Fruit fly (Drosophila melanogaster) whole organism, prepupa: Measurements from ENCODE around the gene lsn.
A peak's percentile ranks its signal among the peaks of the same experiment; 100 is the strongest.

Experiments
- Blimp-1 ChIP-seq: fragments of 200-800 bp; sonication (Bioruptor generic); optimal IDR thresholded peaks from 3 replicates; lab custom pipeline; 2017; ENCODE audit warnings: missing biosample characterization, missing genetic modification characterization, mild to moderate bottlenecking, moderate library complexity, missing genetic modification reagents
- CG10669 ChIP-seq: fragments of 200-800 bp; sonication (Bioruptor generic); optimal IDR thresholded peaks from 3 replicates; lab custom pipeline; 2018; ENCODE audit warnings: missing biosample characterization, mild to moderate bottlenecking, missing genetic modification characterization, moderate library complexity
- CG11294 ChIP-seq: fragments of 200-800 bp; sonication (Bioruptor generic); IDR thresholded peaks from 2 replicates; pipeline ENCODE4 v1.3.6; 2022; ENCODE audit warnings: missing biosample characterization, missing genetic modification characterization
- CG11902 ChIP-seq: fragments of 200-800 bp; sonication (Bioruptor generic); optimal IDR thresholded peaks from 3 replicates; lab custom pipeline; 2016; ENCODE audit warnings: missing biosample characterization, missing genetic modification characterization
- CG15336 ChIP-seq: fragments of 200-800 bp; sonication (Bioruptor generic); IDR thresholded peaks from 2 replicates; pipeline ENCODE4 v1.3.6; 2022; ENCODE audit warnings: missing biosample characterization, missing genetic modification characterization
- CG1621 ChIP-seq: fragments of 200-800 bp; sonication (Bioruptor generic); optimal IDR thresholded peaks from 3 replicates; lab custom pipeline; 2018; ENCODE audit warnings: missing biosample characterization, mild to moderate bottlenecking, missing genetic modification characterization
- CG16779 ChIP-seq: fragments of 200-800 bp; sonication (Bioruptor generic); optimal IDR thresholded peaks from 3 replicates; lab custom pipeline; 2017; ENCODE audit warnings: missing biosample characterization, mild to moderate bottlenecking, missing genetic modification characterization
- CG3032 ChIP-seq: fragments of 200-800 bp; optimal IDR thresholded peaks from 2 replicates; lab custom pipeline; 2019; ENCODE audit warnings: missing biosample characterization, mild to moderate bottlenecking, missing genetic modification characterization, moderate library complexity
- CG31627 ChIP-seq: fragments of 200-800 bp; sonication (Bioruptor generic); optimal IDR thresholded peaks from 3 replicates; lab custom pipeline; 2016; ENCODE audit warnings: missing biosample characterization, missing genetic modification characterization
- CG32006 ChIP-seq: fragments of 200-800 bp; sonication (Bioruptor generic); optimal IDR thresholded peaks from 3 replicates; lab custom pipeline; 2017; ENCODE audit warnings: missing biosample characterization, mild to moderate bottlenecking, missing genetic modification characterization
- CG34406 ChIP-seq: fragments of 200-800 bp; sonication (Bioruptor generic); optimal IDR thresholded peaks from 3 replicates; lab custom pipeline; 2016; ENCODE audit warnings: missing biosample characterization, missing genetic modification characterization
- CG4318 ChIP-seq: fragments of 200-800 bp; sonication (Bioruptor generic); optimal IDR thresholded peaks from 3 replicates; lab custom pipeline; 2017; ENCODE audit warnings: missing biosample characterization, mild to moderate bottlenecking, missing genetic modification characterization
- CG6163 ChIP-seq: fragments of 200-800 bp; sonication (Bioruptor generic); IDR thresholded peaks from 3 replicates; pipeline ENCODE4 v1.3.6; 2022; ENCODE audit warnings: missing biosample characterization, missing genetic modification characterization
- CG6276 ChIP-seq: fragments of 200-800 bp; sonication (Bioruptor generic); optimal IDR thresholded peaks from 2 replicates; lab custom pipeline; 2017; ENCODE audit warnings: missing biosample characterization, mild to moderate bottlenecking, missing genetic modification characterization
- CG6792 ChIP-seq: fragments of 200-800 bp; sonication (Bioruptor generic); optimal IDR thresholded peaks from 3 replicates; lab custom pipeline; 2016; ENCODE audit warnings: missing biosample characterization, missing genetic modification characterization
- CG6808 ChIP-seq: fragments of 200-800 bp; sonication (Bioruptor generic); optimal IDR thresholded peaks from 3 replicates; lab custom pipeline; 2017; ENCODE audit warnings: missing biosample characterization, missing genetic modification characterization, mild to moderate bottlenecking, moderate library complexity, missing genetic modification reagents
- CG6854 ChIP-seq: fragments of 200-800 bp; sonication (Bioruptor generic); optimal IDR thresholded peaks from 2 replicates; lab custom pipeline; 2017; ENCODE audit warnings: missing biosample characterization, mild to moderate bottlenecking, missing genetic modification characterization
- CG7368 ChIP-seq: fragments of 200-800 bp; sonication (Bioruptor generic); optimal IDR thresholded peaks from 3 replicates; lab custom pipeline; 2016; ENCODE audit warnings: missing biosample characterization, missing genetic modification characterization
- CG8119 ChIP-seq: fragments of 200-800 bp; sonication (Bioruptor generic); IDR thresholded peaks from 3 replicates; pipeline ENCODE4 v1.3.6; 2022; ENCODE audit warnings: missing biosample characterization, missing genetic modification characterization
- CG8319 ChIP-seq: fragments of 200-800 bp; sonication (Bioruptor generic); optimal IDR thresholded peaks from 3 replicates; lab custom pipeline; 2016; ENCODE audit warnings: missing biosample characterization, missing genetic modification characterization
- CG8632 ChIP-seq: fragments of 200-800 bp; sonication (Bioruptor generic); optimal IDR thresholded peaks from 3 replicates; lab custom pipeline; 2016; ENCODE audit warnings: missing biosample characterization, missing genetic modification characterization
- Eip78C ChIP-seq: fragments of 200-800 bp; sonication (Bioruptor generic); peaks from one replicate; lab custom pipeline; 2016; ENCODE audit warnings: missing biosample characterization, missing genetic modification characterization
- Eip93F ChIP-seq: fragments of 200-800 bp; sonication (Bioruptor generic); optimal IDR thresholded peaks from 2 replicates; lab custom pipeline; 2016; ENCODE audit warnings: missing biosample characterization, mild to moderate bottlenecking, missing genetic modification characterization
- Ets21C ChIP-seq: fragments of 200-800 bp; sonication (Bioruptor generic); optimal IDR thresholded peaks from 3 replicates; lab custom pipeline; 2016; ENCODE audit warnings: missing biosample characterization, missing genetic modification characterization
- Ets96B ChIP-seq: fragments of 200-800 bp; optimal IDR thresholded peaks from 2 replicates; lab custom pipeline; 2019; ENCODE audit warnings: missing biosample characterization, mild to moderate bottlenecking, missing genetic modification characterization, moderate library complexity
- Gug ChIP-seq: fragments of 200-800 bp; sonication (Bioruptor generic); IDR thresholded peaks from 2 replicates; pipeline ENCODE4 v1.3.6; 2022; ENCODE audit warnings: missing biosample characterization, missing genetic modification characterization
- Hr39 ChIP-seq: fragments of 200-800 bp; sonication (Bioruptor generic); optimal IDR thresholded peaks from 2 replicates; lab custom pipeline; 2016; ENCODE audit warnings: missing biosample characterization, missing genetic modification characterization
- Hr4 ChIP-seq: fragments of 200-800 bp; sonication (Bioruptor generic); optimal IDR thresholded peaks from 3 replicates; lab custom pipeline; 2016; ENCODE audit warnings: missing biosample characterization, missing genetic modification characterization
- Lpt ChIP-seq: fragments of 200-800 bp; sonication (Bioruptor generic); optimal IDR thresholded peaks from 3 replicates; lab custom pipeline; 2016; ENCODE audit warnings: missing biosample characterization, missing genetic modification characterization
- Met ChIP-seq: fragments of 200-800 bp; sonication (Bioruptor generic); optimal IDR thresholded peaks from 3 replicates; lab custom pipeline; 2016; ENCODE audit warnings: missing biosample characterization, missing genetic modification characterization
- OdsH ChIP-seq: fragments of 200-800 bp; sonication (Bioruptor generic); optimal IDR thresholded peaks from 3 replicates; lab custom pipeline; 2016; ENCODE audit warnings: missing biosample characterization, missing genetic modification characterization
- Sox102F ChIP-seq: fragments of 200-800 bp; sonication (Bioruptor generic); optimal IDR thresholded peaks from 2 replicates; lab custom pipeline; 2016; ENCODE audit warnings: missing biosample characterization, mild to moderate bottlenecking, missing genetic modification characterization
- achi ChIP-seq: fragments of 200-800 bp; sonication (Bioruptor generic); optimal IDR thresholded peaks from 3 replicates; lab custom pipeline; 2016; ENCODE audit warnings: missing biosample characterization, missing genetic modification characterization
- cyc ChIP-seq: fragments of 200-800 bp; sonication (Bioruptor generic); optimal IDR thresholded peaks from 3 replicates; lab custom pipeline; 2016; ENCODE audit warnings: missing biosample characterization, missing genetic modification characterization
- dac ChIP-seq: fragments of 200-800 bp; sonication (Bioruptor generic); optimal IDR thresholded peaks from 2 replicates; lab custom pipeline; 2017; ENCODE audit warnings: missing biosample characterization, mild to moderate bottlenecking, missing genetic modification characterization
- eg ChIP-seq: fragments of 200-800 bp; sonication (Bioruptor generic); IDR thresholded peaks from 3 replicates; pipeline ENCODE4 v1.3.6; 2022; ENCODE audit warnings: missing biosample characterization, missing genetic modification characterization
- esn ChIP-seq: fragments of 200-800 bp; sonication (Bioruptor generic); optimal IDR thresholded peaks from 2 replicates; lab custom pipeline; 2016; ENCODE audit warnings: missing biosample characterization, mild to moderate bottlenecking, missing genetic modification characterization, moderate library complexity
- fd59A ChIP-seq: fragments of 200-800 bp; sonication (Bioruptor generic); optimal IDR thresholded peaks from 2 replicates; lab custom pipeline; 2017; ENCODE audit warnings: missing biosample characterization, mild to moderate bottlenecking, missing genetic modification characterization, missing genetic modification reagents
- fd85E ChIP-seq: fragments of 200-800 bp; sonication (Bioruptor generic); optimal IDR thresholded peaks from 3 replicates; lab custom pipeline; 2016; ENCODE audit warnings: missing biosample characterization, missing genetic modification characterization
- fkh ChIP-seq: fragments of 200-800 bp; sonication (Bioruptor generic); optimal IDR thresholded peaks from 3 replicates; lab custom pipeline; 2017; ENCODE audit warnings: missing biosample characterization, mild to moderate bottlenecking, missing genetic modification characterization, moderate library complexity
- net ChIP-seq: fragments of 200-800 bp; sonication (Bioruptor generic); optimal IDR thresholded peaks from 3 replicates; lab custom pipeline; 2016; ENCODE audit warnings: missing biosample characterization, missing genetic modification characterization
- salr ChIP-seq, 2 experiments: fragments of 200-800 bp; sonication (Bioruptor generic); optimal IDR thresholded peaks; 3 replicates each; lab custom pipeline; 2016 to 2018; ENCODE audit warnings: missing biosample characterization in 2 of 2, missing genetic modification characterization in 2 of 2, mild to moderate bottlenecking in 1 of 2
- spab ChIP-seq: fragments of 200-800 bp; sonication (Bioruptor generic); optimal IDR thresholded peaks from 2 replicates; lab custom pipeline; 2017; ENCODE audit warnings: missing biosample characterization, mild to moderate bottlenecking, missing genetic modification characterization, missing genetic modification reagents
- ss ChIP-seq, 2 experiments: fragments of 200-800 bp; sonication (Bioruptor generic); optimal IDR thresholded peaks; 2 replicates in 1 of 2; 3 replicates in 1 of 2; lab custom pipeline; 2017 to 2018; ENCODE audit warnings: mild to moderate bottlenecking in 2 of 2, missing biosample characterization in 2 of 2, missing genetic modification characterization in 2 of 2, moderate library complexity in 1 of 2
- svp ChIP-seq: fragments of 200-800 bp; sonication (Bioruptor generic); peaks from one replicate; lab custom pipeline; 2016; ENCODE audit warnings: missing biosample characterization, missing genetic modification characterization
- topi ChIP-seq: fragments of 200-800 bp; sonication (Bioruptor generic); optimal IDR thresholded peaks from 3 replicates; lab custom pipeline; 2016; ENCODE audit warnings: missing biosample characterization, missing genetic modification characterization

The lsn gene

dm6 chr3R:21828040-21828526, 36.9 kb upstream of the lsn start (continued):
- TF ChIP-seq Blimp-1 (GFP tag; lab: Kevin White, UChicago) (no peak), cyc (GFP tag; lab: Kevin White, UChicago) (no peak), CG34406 (no peak), achi (no peak), CG6163 (GFP tag; lab: Robert Waterston, UW) (no peak; the same call in 2 of the 3 replicates), CG8632 (GFP tag; lab: Kevin White, UChicago) (no peak), CG32006 (GFP tag; lab: Kevin White, UChicago) (peak; percentile 16), CG10669 (GFP tag; lab: Kevin White, UChicago) (no peak), Sox102F (GFP tag; lab: Kevin White, UChicago) (peak; percentile 11), Hr4 (GFP tag; lab: Kevin White, UChicago) (peak; percentile 3), CG6276 (no peak), fd59A (GFP tag; lab: Kevin White, UChicago) (no peak), topi (GFP tag; lab: Kevin White, UChicago) (peak; percentile 35), Ets96B (tag; lab: Kevin White, UChicago) (no peak), CG6854 (GFP tag; lab: Kevin White, UChicago) (no peak), CG8119 (GFP tag; lab: Robert Waterston, UW) (no peak; the same call in 2 of the 3 replicates), CG4318 (no peak), CG6792 (no peak), salr (GFP tag; optimal IDR thresholded peaks at IDR 0.05; lab: Kevin White, UChicago) (no peak), CG7368 (GFP tag; lab: Kevin White, UChicago) (no peak), CG6808 (GFP tag; lab: Kevin White, UChicago) (no peak), fd85E (GFP tag; lab: Kevin White, UChicago) (no peak), dac (GFP tag; lab: Kevin White, UChicago) (no peak), ss (GFP tag; optimal IDR thresholded peaks at IDR 0.05; lab: Kevin White, UChicago) (no peak), CG11294 (GFP tag; lab: Robert Waterston, UW) (no peak)

dm6 chr3R:21828785-21829486, 36.0 kb upstream of the lsn start:
- TF ChIP-seq Eip78C (GFP tag; lab: Kevin White, UChicago) (peak; percentile 92), net (GFP tag; lab: Kevin White, UChicago) (peak; percentile 84), svp (GFP tag; lab: Kevin White, UChicago) (peak; percentile 50), CG10669 (GFP tag; lab: Kevin White, UChicago) (peak; percentile 65), CG34406 (peak; percentile 57), fd59A (GFP tag; lab: Kevin White, UChicago) (peak; percentile 69), CG6808 (GFP tag; lab: Kevin White, UChicago) (peak; percentile 77), fkh (GFP tag; lab: Kevin White, UChicago) (no peak), CG8319 (GFP tag; lab: Kevin White, UChicago) (peak; percentile 7), CG11902 (no peak), CG16779 (peak; percentile 52), CG6163 (GFP tag; lab: Robert Waterston, UW) (peak; percentile 82), CG4318 (peak; percentile 90), CG1621 (tag; lab: Kevin White, UChicago) (peak; percentile 60), dac (GFP tag; lab: Kevin White, UChicago) (peak; percentile 78), topi (GFP tag; lab: Kevin White, UChicago) (peak; percentile 1), Gug (GFP tag; lab: Robert Waterston, UW) (peak; percentile 80), Ets21C (no peak), OdsH (GFP tag; lab: Kevin White, UChicago) (peak; percentile 81), Hr39 (GFP tag; lab: Kevin White, UChicago) (no peak), CG3032 (tag; lab: Kevin White, UChicago) (peak; percentile 83), CG15336 (GFP tag; lab: Robert Waterston, UW) (peak; percentile 96), eg (GFP tag; lab: Robert Waterston, UW) (peak; percentile 76), CG11294 (GFP tag; lab: Robert Waterston, UW) (peak; percentile 54; the same call in 1 of the 2 replicates), CG8632 (GFP tag; lab: Kevin White, UChicago) (peak; percentile 40), Lpt (GFP tag; lab: Kevin White, UChicago) (peak; percentile 84), Eip93F (no peak), CG31627 (GFP tag; lab: Kevin White, UChicago) (no peak), CG7368 (GFP tag; lab: Kevin White, UChicago) (peak; percentile 58), Met (GFP tag; lab: Kevin White, UChicago) (peak; percentile 18), cyc (GFP tag; lab: Kevin White, UChicago) (peak; percentile 13), esn (peak; percentile 24), Ets96B (tag; lab: Kevin White, UChicago) (peak; percentile 82), ss (GFP tag; optimal IDR thresholded peaks at IDR 0.05; lab: Kevin White, UChicago) (peak; percentile 54 to 59), CG6276 (peak; percentile 82), salr (GFP tag; optimal IDR thresholded peaks at IDR 0.05; lab: Kevin White, UChicago) (peak; percentile 22 to 77), spab (peak; percentile 73)
